Fruit fly (Drosophila melanogaster) whole organism, prepupa: ENCODE results near the gene Adgf-D.

Experiments
- Blimp-1 ChIP-seq: fragments of 200-800 bp; sonication (Bioruptor generic); optimal IDR thresholded peaks from 3 replicates; lab custom pipeline; 2017; ENCODE audit warnings: missing biosample characterization, missing genetic modification characterization, mild to moderate bottlenecking, moderate library complexity, missing genetic modification reagents
- CG10631 ChIP-seq: fragments of 200-800 bp; sonication (Bioruptor generic); optimal IDR thresholded peaks from 2 replicates; lab custom pipeline; 2016; ENCODE audit warnings: missing biosample characterization, missing genetic modification characterization
- CG11294 ChIP-seq: fragments of 200-800 bp; sonication (Bioruptor generic); IDR thresholded peaks from 2 replicates; pipeline ENCODE4 v1.3.6; 2022; ENCODE audit warnings: missing biosample characterization, missing genetic modification characterization
- CG11902 ChIP-seq: fragments of 200-800 bp; sonication (Bioruptor generic); optimal IDR thresholded peaks from 3 replicates; lab custom pipeline; 2016; ENCODE audit warnings: missing biosample characterization, missing genetic modification characterization
- CG15336 ChIP-seq: fragments of 200-800 bp; sonication (Bioruptor generic); IDR thresholded peaks from 2 replicates; pipeline ENCODE4 v1.3.6; 2022; ENCODE audit warnings: missing biosample characterization, missing genetic modification characterization
- CG1621 ChIP-seq: fragments of 200-800 bp; sonication (Bioruptor generic); optimal IDR thresholded peaks from 3 replicates; lab custom pipeline; 2018; ENCODE audit warnings: missing biosample characterization, mild to moderate bottlenecking, missing genetic modification characterization
- CG16779 ChIP-seq: fragments of 200-800 bp; sonication (Bioruptor generic); optimal IDR thresholded peaks from 3 replicates; lab custom pipeline; 2017; ENCODE audit warnings: missing biosample characterization, mild to moderate bottlenecking, missing genetic modification characterization
- CG3032 ChIP-seq: fragments of 200-800 bp; optimal IDR thresholded peaks from 2 replicates; lab custom pipeline; 2019; ENCODE audit warnings: missing biosample characterization, mild to moderate bottlenecking, missing genetic modification characterization, moderate library complexity
- CG32006 ChIP-seq: fragments of 200-800 bp; sonication (Bioruptor generic); optimal IDR thresholded peaks from 3 replicates; lab custom pipeline; 2017; ENCODE audit warnings: missing biosample characterization, mild to moderate bottlenecking, missing genetic modification characterization
- CG3919 ChIP-seq: fragments of 200-800 bp; sonication (Bioruptor generic); optimal IDR thresholded peaks from 3 replicates; lab custom pipeline; 2016; ENCODE audit warnings: missing biosample characterization, missing genetic modification characterization
- CG4318 ChIP-seq: fragments of 200-800 bp; sonication (Bioruptor generic); optimal IDR thresholded peaks from 3 replicates; lab custom pipeline; 2017; ENCODE audit warnings: missing biosample characterization, mild to moderate bottlenecking, missing genetic modification characterization
- CG6163 ChIP-seq: fragments of 200-800 bp; sonication (Bioruptor generic); IDR thresholded peaks from 3 replicates; pipeline ENCODE4 v1.3.6; 2022; ENCODE audit warnings: missing biosample characterization, missing genetic modification characterization
- CG6276 ChIP-seq: fragments of 200-800 bp; sonication (Bioruptor generic); optimal IDR thresholded peaks from 2 replicates; lab custom pipeline; 2017; ENCODE audit warnings: missing biosample characterization, mild to moderate bottlenecking, missing genetic modification characterization
- CG6792 ChIP-seq: fragments of 200-800 bp; sonication (Bioruptor generic); optimal IDR thresholded peaks from 3 replicates; lab custom pipeline; 2016; ENCODE audit warnings: missing biosample characterization, missing genetic modification characterization
- CG6808 ChIP-seq: fragments of 200-800 bp; sonication (Bioruptor generic); optimal IDR thresholded peaks from 3 replicates; lab custom pipeline; 2017; ENCODE audit warnings: missing biosample characterization, missing genetic modification characterization, mild to moderate bottlenecking, moderate library complexity, missing genetic modification reagents
- CG6854 ChIP-seq: fragments of 200-800 bp; sonication (Bioruptor generic); optimal IDR thresholded peaks from 2 replicates; lab custom pipeline; 2017; ENCODE audit warnings: missing biosample characterization, mild to moderate bottlenecking, missing genetic modification characterization
- CG8119 ChIP-seq: fragments of 200-800 bp; sonication (Bioruptor generic); IDR thresholded peaks from 3 replicates; pipeline ENCODE4 v1.3.6; 2022; ENCODE audit warnings: missing biosample characterization, missing genetic modification characterization
- Eip78C ChIP-seq: fragments of 200-800 bp; sonication (Bioruptor generic); peaks from one replicate; lab custom pipeline; 2016; ENCODE audit warnings: missing biosample characterization, missing genetic modification characterization
- Eip93F ChIP-seq: fragments of 200-800 bp; sonication (Bioruptor generic); optimal IDR thresholded peaks from 2 replicates; lab custom pipeline; 2016; ENCODE audit warnings: missing biosample characterization, mild to moderate bottlenecking, missing genetic modification characterization
- Ets21C ChIP-seq: fragments of 200-800 bp; sonication (Bioruptor generic); optimal IDR thresholded peaks from 3 replicates; lab custom pipeline; 2016; ENCODE audit warnings: missing biosample characterization, missing genetic modification characterization
- Gug ChIP-seq: fragments of 200-800 bp; sonication (Bioruptor generic); IDR thresholded peaks from 2 replicates; pipeline ENCODE4 v1.3.6; 2022; ENCODE audit warnings: missing biosample characterization, missing genetic modification characterization
- Hr39 ChIP-seq: fragments of 200-800 bp; sonication (Bioruptor generic); optimal IDR thresholded peaks from 2 replicates; lab custom pipeline; 2016; ENCODE audit warnings: missing biosample characterization, missing genetic modification characterization
- Hr4 ChIP-seq: fragments of 200-800 bp; sonication (Bioruptor generic); optimal IDR thresholded peaks from 3 replicates; lab custom pipeline; 2016; ENCODE audit warnings: missing biosample characterization, missing genetic modification characterization
- Lpt ChIP-seq: fragments of 200-800 bp; sonication (Bioruptor generic); optimal IDR thresholded peaks from 3 replicates; lab custom pipeline; 2016; ENCODE audit warnings: missing biosample characterization, missing genetic modification characterization
- OdsH ChIP-seq: fragments of 200-800 bp; sonication (Bioruptor generic); optimal IDR thresholded peaks from 3 replicates; lab custom pipeline; 2016; ENCODE audit warnings: missing biosample characterization, missing genetic modification characterization
- Smox ChIP-seq: fragments of 200-800 bp; sonication (Bioruptor generic); optimal IDR thresholded peaks from 3 replicates; lab custom pipeline; 2016; ENCODE audit warnings: missing biosample characterization, missing genetic modification characterization
- Sox14 ChIP-seq: fragments of 200-800 bp; sonication (Bioruptor generic); optimal IDR thresholded peaks from 3 replicates; lab custom pipeline; 2016; ENCODE audit warnings: missing biosample characterization, missing genetic modification characterization
- Sox15 ChIP-seq: fragments of 200-800 bp; sonication (Bioruptor generic); optimal IDR thresholded peaks from 3 replicates; lab custom pipeline; 2016; ENCODE audit warnings: missing biosample characterization, missing genetic modification characterization
- achi ChIP-seq: fragments of 200-800 bp; sonication (Bioruptor generic); optimal IDR thresholded peaks from 3 replicates; lab custom pipeline; 2016; ENCODE audit warnings: missing biosample characterization, missing genetic modification characterization
- acj6 ChIP-seq: fragments of 200-800 bp; sonication (Bioruptor generic); optimal IDR thresholded peaks from 3 replicates; lab custom pipeline; 2016; ENCODE audit warnings: missing biosample characterization, missing genetic modification characterization
- cyc ChIP-seq: fragments of 200-800 bp; sonication (Bioruptor generic); optimal IDR thresholded peaks from 3 replicates; lab custom pipeline; 2016; ENCODE audit warnings: missing biosample characterization, missing genetic modification characterization
- dac ChIP-seq: fragments of 200-800 bp; sonication (Bioruptor generic); optimal IDR thresholded peaks from 2 replicates; lab custom pipeline; 2017; ENCODE audit warnings: missing biosample characterization, mild to moderate bottlenecking, missing genetic modification characterization
- dsx ChIP-seq: fragments of 200-800 bp; optimal IDR thresholded peaks from 3 replicates; lab custom pipeline; 2019; ENCODE audit warnings: missing biosample characterization, mild to moderate bottlenecking, missing genetic modification characterization, moderate library complexity; ENCODE audit not compliant: poor library complexity, severe bottlenecking
- eg ChIP-seq: fragments of 200-800 bp; sonication (Bioruptor generic); IDR thresholded peaks from 3 replicates; pipeline ENCODE4 v1.3.6; 2022; ENCODE audit warnings: missing biosample characterization, missing genetic modification characterization
- fd59A ChIP-seq: fragments of 200-800 bp; sonication (Bioruptor generic); optimal IDR thresholded peaks from 2 replicates; lab custom pipeline; 2017; ENCODE audit warnings: missing biosample characterization, mild to moderate bottlenecking, missing genetic modification characterization, missing genetic modification reagents
- fkh ChIP-seq: fragments of 200-800 bp; sonication (Bioruptor generic); optimal IDR thresholded peaks from 3 replicates; lab custom pipeline; 2017; ENCODE audit warnings: missing biosample characterization, mild to moderate bottlenecking, missing genetic modification characterization, moderate library complexity
- net ChIP-seq: fragments of 200-800 bp; sonication (Bioruptor generic); optimal IDR thresholded peaks from 3 replicates; lab custom pipeline; 2016; ENCODE audit warnings: missing biosample characterization, missing genetic modification characterization
- pdm3 ChIP-seq: fragments of 200-800 bp; sonication (Bioruptor generic); optimal IDR thresholded peaks from 3 replicates; lab custom pipeline; 2016; ENCODE audit warnings: missing biosample characterization, missing genetic modification characterization
- spab ChIP-seq: fragments of 200-800 bp; sonication (Bioruptor generic); optimal IDR thresholded peaks from 2 replicates; lab custom pipeline; 2017; ENCODE audit warnings: missing biosample characterization, mild to moderate bottlenecking, missing genetic modification characterization, missing genetic modification reagents
- ss ChIP-seq, 2 experiments: fragments of 200-800 bp; sonication (Bioruptor generic); optimal IDR thresholded peaks; 2 replicates in 1 of 2; 3 replicates in 1 of 2; lab custom pipeline; 2017 to 2018; ENCODE audit warnings: mild to moderate bottlenecking in 2 of 2, missing biosample characterization in 2 of 2, missing genetic modification characterization in 2 of 2, moderate library complexity in 1 of 2
- topi ChIP-seq: fragments of 200-800 bp; sonication (Bioruptor generic); optimal IDR thresholded peaks from 3 replicates; lab custom pipeline; 2016; ENCODE audit warnings: missing biosample characterization, missing genetic modification characterization

The Adgf-D gene

dm6 chr3R:13726795-13727194 lies 21.6 kb upstream of the Adgf-D start (continued):
- TF ChIP-seq Eip93F (GFP tag; lab: Kevin White, UChicago) (no peak), CG6276 (GFP tag; lab: Kevin White, UChicago) (no peak), Sox15 (GFP tag; lab: Kevin White, UChicago) (no peak), CG16779 (tag; lab: Kevin White, UChicago) (no peak), CG6854 (no peak), ss (GFP tag; optimal IDR thresholded peaks at IDR 0.05; lab: Kevin White, UChicago) (no peak), spab (GFP tag; lab: Kevin White, UChicago) (no peak), CG6163 (GFP tag; lab: Robert Waterston, UW) (no peak), net (GFP tag; lab: Kevin White, UChicago) (no peak), CG3032 (tag; lab: Kevin White, UChicago) (no peak), CG3919 (no peak)

dm6 chr3R:13724029-13724638 lies 18.9 kb upstream of the Adgf-D start:
- TF ChIP-seq Smox (GFP tag; lab: Kevin White, UChicago) (no peak), Hr39 (GFP tag; lab: Kevin White, UChicago) (no peak), Ets21C (no peak), CG8119 (GFP tag; lab: Robert Waterston, UW) (no peak), dac (GFP tag; lab: Kevin White, UChicago) (no peak), Eip78C (GFP tag; lab: Kevin White, UChicago) (no peak), eg (GFP tag; lab: Robert Waterston, UW) (no peak), CG6808 (GFP tag; lab: Kevin White, UChicago) (no peak), fd59A (GFP tag; lab: Kevin White, UChicago) (no peak), CG11294 (GFP tag; lab: Robert Waterston, UW) (no peak), OdsH (no peak), Gug (GFP tag; lab: Robert Waterston, UW) (no peak), CG6163 (GFP tag; lab: Robert Waterston, UW) (no peak), CG15336 (no peak), net (GFP tag; lab: Kevin White, UChicago) (no peak), Blimp-1 (GFP tag; lab: Kevin White, UChicago) (no peak), fkh (GFP tag; lab: Kevin White, UChicago) (no peak)

DNA sequence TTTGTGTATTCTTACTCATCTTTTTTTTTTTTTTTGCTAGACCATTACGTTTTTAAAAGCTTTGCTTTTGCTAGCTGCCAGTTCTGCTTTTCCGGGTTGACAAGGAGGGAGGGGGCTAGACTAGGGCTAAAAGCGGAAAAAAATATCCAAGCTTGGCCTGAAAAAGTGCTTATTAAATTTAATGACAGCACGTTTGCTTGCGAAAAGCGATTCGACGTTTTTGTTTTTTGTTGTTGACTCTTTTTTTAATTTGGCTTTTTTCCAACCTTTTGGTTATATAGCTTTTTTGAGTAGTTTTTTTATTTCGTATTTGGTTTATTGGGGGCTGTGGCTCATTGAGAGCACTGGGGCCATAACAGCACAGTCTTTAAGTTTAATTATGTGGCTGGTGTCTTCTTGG lies 17.2 kb upstream of the Adgf-D start:
- TF ChIP-seq Eip78C (GFP tag; lab: Kevin White, UChicago) = no peak
- no peak for TF ChIP-seq CG10631 (GFP tag; lab: Kevin White, UChicago)
- no peak for TF ChIP-seq pdm3 (GFP tag; lab: Kevin White, UChicago)
- TF ChIP-seq acj6 (GFP tag; lab: Kevin White, UChicago) = no peak
- TF ChIP-seq CG6808 (GFP tag; lab: Kevin White, UChicago) = no peak
- no peak for TF ChIP-seq CG1621 (tag; lab: Kevin White, UChicago)
- TF ChIP-seq Sox14 (GFP tag; lab: Kevin White, UChicago) = no peak
- no peak for TF ChIP-seq topi (GFP tag; lab: Kevin White, UChicago)
- TF ChIP-seq CG32006 = no peak
- no peak for TF ChIP-seq CG11294 (GFP tag; lab: Robert Waterston, UW)
- TF ChIP-seq Hr4 (GFP tag; lab: Kevin White, UChicago) = no peak
- TF ChIP-seq achi (GFP tag; lab: Kevin White, UChicago) = no peak
- TF ChIP-seq, all 60 proteins: peak for 0

DNA sequence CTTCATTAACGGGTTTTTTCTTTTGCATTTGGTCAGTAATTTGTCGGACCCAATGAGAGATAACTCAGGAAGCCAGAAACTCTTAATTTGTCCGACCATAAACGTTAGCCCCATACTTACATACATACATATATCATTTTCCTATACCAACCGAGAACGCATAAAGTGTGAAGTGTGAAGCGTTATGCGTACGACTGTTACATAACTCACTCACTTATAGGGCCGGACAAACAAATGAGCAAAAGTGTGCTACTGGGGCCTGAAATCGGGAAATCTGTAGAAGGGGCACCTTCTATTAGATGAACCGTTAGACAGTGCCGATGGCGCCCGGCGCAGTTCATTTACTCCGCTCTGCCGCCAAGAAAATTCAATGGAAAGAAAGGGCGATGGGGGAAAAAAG lies 16.8 kb upstream of the Adgf-D start:
- no peak for TF ChIP-seq Sox14 (GFP tag; lab: Kevin White, UChicago)
- no peak for TF ChIP-seq dsx (GFP tag; lab: Kevin White, UChicago)
- TF ChIP-seq CG11902 (GFP tag; lab: Kevin White, UChicago) = no peak
- TF ChIP-seq achi (GFP tag; lab: Kevin White, UChicago) = no peak
- no peak for TF ChIP-seq CG6163 (GFP tag; lab: Robert Waterston, UW)
- no peak for TF ChIP-seq cyc (GFP tag; lab: Kevin White, UChicago)
- no peak for TF ChIP-seq CG15336
- TF ChIP-seq CG6854 = no peak
- TF ChIP-seq CG4318 (GFP tag; lab: Kevin White, UChicago) = no peak
- TF ChIP-seq Lpt = no peak
- TF ChIP-seq Gug (GFP tag; lab: Robert Waterston, UW) = no peak
- TF ChIP-seq CG6792 (GFP tag; lab: Kevin White, UChicago) = no peak
